Worm (Caenorhabditis elegans) whole organism, mixed stage, embryonic: Measurements from ENCODE around the gene Y43F8C.11.

Experiments used
- elt-3 ChIP-seq: fragments of 150-350 bp; optimal IDR thresholded peaks from 2 replicates; lab custom pipeline; 2014; ENCODE audit warnings: missing biosample characterization, missing genetic modification characterization
- nhr-76 ChIP-seq: sonication (generic microtip); optimal IDR thresholded peaks from 2 replicates; lab custom pipeline; 2017; ENCODE audit warnings: missing biosample characterization, missing genetic modification characterization
- snpc-4 ChIP-seq: fragments of 150-350 bp; optimal IDR thresholded peaks from 2 replicates; lab custom pipeline; 2014; ENCODE audit warnings: missing biosample characterization, missing genetic modification characterization
- sptf-1 ChIP-seq: sonication (generic microtip); optimal IDR thresholded peaks from 2 replicates; lab custom pipeline; 2017; ENCODE audit warnings: mild to moderate bottlenecking, missing genetic modification characterization, moderate library complexity, missing compliant biosample characterization
- unc-62 ChIP-seq: fragments of 150-350 bp; optimal IDR thresholded peaks from 2 replicates; lab custom pipeline; 2014; ENCODE audit warnings: missing biosample characterization, missing genetic modification reagents, missing genetic modification characterization

ce11 chrV:19637890-19638289 lies 32.2 kb upstream of the Y43F8C.11 start:
- no peak for TF ChIP-seq sptf-1 (tag; lab: Kevin White, UChicago)
- TF ChIP-seq snpc-4 (tag; lab: Kevin White, UChicago) = no peak
- TF ChIP-seq nhr-76 (tag; lab: Kevin White, UChicago) = no peak
- TF ChIP-seq unc-62 (GFP tag; lab: Kevin White, UChicago) = no peak
- TF ChIP-seq elt-3 (tag; lab: Kevin White, UChicago) = no peak
